Worm (Caenorhabditis elegans) whole organism, L1 larva: ENCODE data around the gene ani-2.

ENCODE experiments used
- C04F5.9 ChIP-seq: sonication (generic microtip); optimal IDR thresholded peaks from 2 replicates; lab custom pipeline; 2016; ENCODE audit warnings: missing genetic modification characterization, missing compliant biosample characterization
- C34B4.2 ChIP-seq: sonication (generic microtip); optimal IDR thresholded peaks from 2 replicates; lab custom pipeline; 2017; ENCODE audit warnings: mild to moderate bottlenecking, missing genetic modification characterization, missing compliant biosample characterization
- F16B12.6 ChIP-seq: fragments of 150-350 bp; optimal IDR thresholded peaks from 2 replicates; lab custom pipeline; 2014; ENCODE audit warnings: missing biosample characterization, missing genetic modification characterization
- Y116A8C.19 ChIP-seq: sonication (generic microtip); optimal IDR thresholded peaks from 2 replicates; lab custom pipeline; 2016; ENCODE audit warnings: missing compliant biosample characterization, missing genetic modification characterization, borderline replicate concordance
- aha-1 ChIP-seq: fragments of 150-350 bp; optimal IDR thresholded peaks from 2 replicates; lab custom pipeline; 2014; ENCODE audit warnings: missing biosample characterization, missing genetic modification characterization
- alr-1 ChIP-seq: fragments of 200-800 bp; sonication (Bioruptor generic); optimal IDR thresholded peaks from 2 replicates; lab custom pipeline; 2018; ENCODE audit warnings: borderline replicate concordance, mild to moderate bottlenecking, missing genetic modification characterization, missing compliant biosample characterization
- aly-2 ChIP-seq: fragments of 150-350 bp; optimal IDR thresholded peaks from 2 replicates; lab custom pipeline; 2014; ENCODE audit warnings: missing biosample characterization, missing genetic modification characterization
- ama-1 ChIP-seq: fragments of 150-350 bp; optimal IDR thresholded peaks from 2 replicates; lab custom pipeline; 2014
- ceh-63 ChIP-seq: fragments of 200-800 bp; sonication (Bioruptor generic); optimal IDR thresholded peaks from 2 replicates; lab custom pipeline; 2018; ENCODE audit warnings: mild to moderate bottlenecking, missing genetic modification characterization, missing compliant biosample characterization
- ceh-82 ChIP-seq, 3 experiments: fragments of 150-350 bp in 1 of 3; sonication (generic microtip) in 2 of 3; optimal IDR thresholded peaks; 2 replicates each; lab custom pipeline; 2014 to 2017; ENCODE audit warnings: missing biosample characterization in 3 of 3, missing genetic modification characterization in 3 of 3
- ces-1 ChIP-seq: fragments of 150-350 bp; optimal IDR thresholded peaks from 2 replicates; lab custom pipeline; 2014; ENCODE audit warnings: missing biosample characterization, missing genetic modification reagents, missing genetic modification characterization
- dsc-1 ChIP-seq: sonication (generic microtip); optimal IDR thresholded peaks from 2 replicates; lab custom pipeline; 2016; ENCODE audit warnings: mild to moderate bottlenecking, missing genetic modification characterization, missing compliant biosample characterization
- efl-1 ChIP-seq, 4 experiments: fragments of 150-350 bp; optimal IDR thresholded peaks in 3 of 4; peaks in 1 of 4; 1 replicate in 1 of 4; 2 replicates in 3 of 4; lab custom pipeline; 2014; ENCODE audit warnings: missing biosample characterization in 2 of 4, missing genetic modification characterization in 2 of 4, missing genetic modification reagents in 2 of 4
- ets-5 ChIP-seq: fragments of 200-800 bp; sonication (Bioruptor generic); IDR thresholded peaks from 2 replicates; pipeline ENCODE4 v1.3.6; 2022; ENCODE audit warnings: missing genetic modification characterization, missing compliant biosample characterization
- fkh-10 ChIP-seq: sonication (generic microtip); optimal IDR thresholded peaks from 2 replicates; lab custom pipeline; 2017; ENCODE audit warnings: missing biosample characterization, missing genetic modification reagents, missing genetic modification characterization
- fkh-4 ChIP-seq: sonication (generic microtip); optimal IDR thresholded peaks from 2 replicates; lab custom pipeline; 2016; ENCODE audit warnings: missing compliant biosample characterization, missing genetic modification characterization, borderline replicate concordance
- fkh-8 ChIP-seq: sonication (generic microtip); optimal IDR thresholded peaks from 2 replicates; lab custom pipeline; 2016; ENCODE audit warnings: mild to moderate bottlenecking, missing genetic modification characterization, missing compliant biosample characterization
- grh-1 ChIP-seq: fragments of 200-800 bp; sonication (Bioruptor generic); IDR thresholded peaks from 2 replicates; pipeline ENCODE4 v1.3.6; 2022; ENCODE audit warnings: missing genetic modification reagents, missing genetic modification characterization, missing compliant biosample characterization
- hlh-17 ChIP-seq: fragments of 200-800 bp; sonication (Bioruptor generic); optimal IDR thresholded peaks from 2 replicates; lab custom pipeline; 2018; ENCODE audit warnings: missing genetic modification characterization, mild to moderate bottlenecking, missing compliant biosample characterization, moderate library complexity, borderline replicate concordance
- hpl-2 ChIP-seq: fragments of 150-350 bp; optimal IDR thresholded peaks from 2 replicates; lab custom pipeline; 2014; ENCODE audit warnings: missing biosample characterization, missing genetic modification reagents, missing genetic modification characterization
- irx-1 ChIP-seq: sonication (generic microtip); optimal IDR thresholded peaks from 2 replicates; lab custom pipeline; 2016; ENCODE audit warnings: missing genetic modification characterization, missing compliant biosample characterization
- isw-1 ChIP-seq: fragments of 200-800 bp; sonication (Bioruptor generic); IDR thresholded peaks from 2 replicates; pipeline ENCODE4 v1.3.6; 2022; ENCODE audit warnings: missing genetic modification characterization, missing compliant biosample characterization
- lin-14 ChIP-seq: fragments of 200-800 bp; sonication (Bioruptor generic); optimal IDR thresholded peaks from 2 replicates; lab custom pipeline; 2018; ENCODE audit warnings: mild to moderate bottlenecking, missing genetic modification characterization, moderate library complexity, missing compliant biosample characterization
- lin-15B ChIP-seq: fragments of 150-350 bp; sonication (generic microtip); optimal IDR thresholded peaks from 3 replicates; lab custom pipeline; 2014; ENCODE audit warnings: missing biosample characterization, missing genetic modification characterization
- lin-35 ChIP-seq, 2 experiments: fragments of 150-350 bp; optimal IDR thresholded peaks; 2 replicates each; lab custom pipeline; 2014; ENCODE audit warnings: missing biosample characterization in 2 of 2, missing genetic modification characterization in 2 of 2, missing genetic modification reagents in 2 of 2
- lsy-2 ChIP-seq, 2 experiments: fragments of 150-350 bp; optimal IDR thresholded peaks; 2 replicates each; lab custom pipeline; 2014; ENCODE audit warnings: missing biosample characterization in 2 of 2, missing genetic modification characterization in 2 of 2
- mab-9 ChIP-seq: fragments of 200-800 bp; sonication (Bioruptor generic); IDR thresholded peaks from 2 replicates; pipeline ENCODE4 v1.3.6; 2022; ENCODE audit warnings: missing genetic modification reagents, missing genetic modification characterization, missing compliant biosample characterization
- nhr-11 ChIP-seq: fragments of 150-350 bp; optimal IDR thresholded peaks from 2 replicates; lab custom pipeline; 2014; ENCODE audit warnings: missing biosample characterization, missing genetic modification characterization
- nhr-12 ChIP-seq: sonication (generic microtip); optimal IDR thresholded peaks from 2 replicates; lab custom pipeline; 2017; ENCODE audit warnings: missing biosample characterization, missing genetic modification characterization
- nhr-19 ChIP-seq: fragments of 200-800 bp; sonication (Bioruptor generic); conservative IDR thresholded peaks from 2 replicates; pipeline ENCODE4 v1.3.6; 2022; ENCODE audit warnings: missing genetic modification characterization, missing compliant biosample characterization
- nhr-20 ChIP-seq: sonication (generic microtip); optimal IDR thresholded peaks from 2 replicates; lab custom pipeline; 2016; ENCODE audit warnings: mild to moderate bottlenecking, missing genetic modification characterization, missing compliant biosample characterization
- nhr-237 ChIP-seq: fragments of 150-350 bp; optimal IDR thresholded peaks from 2 replicates; lab custom pipeline; 2014; ENCODE audit warnings: missing biosample characterization, missing genetic modification characterization
- nhr-28 ChIP-seq: fragments of 150-350 bp; optimal IDR thresholded peaks from 2 replicates; lab custom pipeline; 2014; ENCODE audit warnings: missing biosample characterization, missing genetic modification characterization
- nhr-47 ChIP-seq: sonication (generic microtip); optimal IDR thresholded peaks from 2 replicates; lab custom pipeline; 2016; ENCODE audit warnings: mild to moderate bottlenecking, missing genetic modification characterization, moderate library complexity, missing compliant biosample characterization
- nhr-71 ChIP-seq: sonication (generic microtip); optimal IDR thresholded peaks from 2 replicates; lab custom pipeline; 2016; ENCODE audit warnings: mild to moderate bottlenecking, missing genetic modification characterization, moderate library complexity, missing compliant biosample characterization
- nhr-77 ChIP-seq: fragments of 150-350 bp; optimal IDR thresholded peaks from 2 replicates; lab custom pipeline; 2014; ENCODE audit warnings: missing biosample characterization, missing genetic modification characterization
- nhr-84 ChIP-seq: sonication (generic microtip); optimal IDR thresholded peaks from 2 replicates; lab custom pipeline; 2017; ENCODE audit warnings: missing biosample characterization, missing genetic modification characterization
- pax-3 ChIP-seq: fragments of 200-800 bp; sonication (Bioruptor generic); optimal IDR thresholded peaks from 2 replicates; lab custom pipeline; 2018; ENCODE audit warnings: mild to moderate bottlenecking, missing genetic modification characterization, moderate library complexity, missing compliant biosample characterization
- pqm-1 ChIP-seq: sonication (generic microtip); optimal IDR thresholded peaks from 3 replicates; lab custom pipeline; 2017; ENCODE audit warnings: missing biosample characterization, missing genetic modification characterization
- snu-23 ChIP-seq: sonication (generic microtip); optimal IDR thresholded peaks from 2 replicates; lab custom pipeline; 2016; ENCODE audit warnings: missing genetic modification characterization, missing compliant biosample characterization
- sox-4 ChIP-seq: sonication (generic microtip); optimal IDR thresholded peaks from 2 replicates; lab custom pipeline; 2016; ENCODE audit warnings: missing genetic modification characterization, missing compliant biosample characterization
- sup-37 ChIP-seq: fragments of 200-800 bp; sonication (Bioruptor generic); optimal IDR thresholded peaks from 2 replicates; lab custom pipeline; 2018; ENCODE audit warnings: mild to moderate bottlenecking, missing genetic modification characterization, missing compliant biosample characterization
- swsn-7 ChIP-seq: sonication (generic microtip); optimal IDR thresholded peaks from 2 replicates; lab custom pipeline; 2016; ENCODE audit warnings: missing genetic modification characterization, missing compliant biosample characterization
- tbx-2 ChIP-seq: sonication (generic microtip); optimal IDR thresholded peaks from 2 replicates; lab custom pipeline; 2016; ENCODE audit warnings: missing genetic modification characterization, missing compliant biosample characterization
- unc-130 ChIP-seq: fragments of 150-350 bp; optimal IDR thresholded peaks from 2 replicates; lab custom pipeline; 2017; ENCODE audit warnings: missing biosample characterization, missing genetic modification characterization, inconsistent platforms
- unc-30 ChIP-seq: sonication (generic microtip); optimal IDR thresholded peaks from 2 replicates; lab custom pipeline; 2017; ENCODE audit warnings: missing biosample characterization, missing genetic modification characterization
- unc-62 ChIP-seq: fragments of 150-350 bp; optimal IDR thresholded peaks from 2 replicates; lab custom pipeline; 2014; ENCODE audit warnings: missing biosample characterization, missing genetic modification reagents, missing genetic modification characterization
- unc-86 ChIP-seq: sonication (generic microtip); optimal IDR thresholded peaks from 2 replicates; lab custom pipeline; 2016; ENCODE audit warnings: missing genetic modification characterization, missing compliant biosample characterization
- unc-98 ChIP-seq: fragments of 200-800 bp; sonication (Bioruptor generic); IDR thresholded peaks from 2 replicates; pipeline ENCODE4 v1.3.6; 2022; ENCODE audit warnings: missing genetic modification characterization, missing compliant biosample characterization
- zag-1 ChIP-seq: fragments of 150-350 bp; optimal IDR thresholded peaks from 2 replicates; lab custom pipeline; 2014; ENCODE audit warnings: missing biosample characterization, missing genetic modification characterization
- ztf-11 ChIP-seq, 2 experiments: sonication (generic microtip); optimal IDR thresholded peaks; 2 replicates each; lab custom pipeline; 2016 to 2017; ENCODE audit warnings: missing genetic modification characterization in 2 of 2, missing biosample characterization in 1 of 2, missing compliant biosample characterization in 1 of 2

The ani-2 gene

ce11 chrII:6342455-6342854, 22.7 kb downstream of the ani-2 start:
- TF ChIP-seq nhr-11 (tag; lab: Kevin White, UChicago) (no peak), C04F5.9 (tag; lab: Kevin White, UChicago) (no peak), irx-1 (no peak), mab-9 (GFP tag; lab: Robert Waterston, UW) (no peak), zag-1 (tag; lab: Kevin White, UChicago) (no peak), unc-30 (tag; lab: Kevin White, UChicago) (no peak), ces-1 (GFP tag; lab: Kevin White, UChicago) (no peak), C34B4.2 (no peak), sup-37 (GFP tag; lab: Kevin White, UChicago) (no peak), unc-130 (tag; lab: Kevin White, UChicago) (no peak), efl-1 (optimal IDR thresholded peaks at IDR 0.05; lab: Kevin White, UChicago) (no peak), efl-1 (GFP tag; optimal IDR thresholded peaks at IDR 0.05 in 1 of 2; lab: Kevin White, UChicago) (no peak), nhr-28 (tag; lab: Kevin White, UChicago) (no peak), nhr-77 (tag; lab: Kevin White, UChicago) (peak; percentile 5), ceh-63 (GFP tag; lab: Kevin White, UChicago) (no peak), nhr-71 (tag; lab: Kevin White, UChicago) (peak; percentile 64), aha-1 (tag; lab: Kevin White, UChicago) (no peak), fkh-10 (GFP tag; lab: Kevin White, UChicago) (no peak), grh-1 (GFP tag; lab: Robert Waterston, UW) (no peak), unc-86 (tag; lab: Kevin White, UChicago) (no peak), lin-14 (peak; percentile 24), aly-2 (tag; lab: Kevin White, UChicago) (no peak), hlh-17 (GFP tag; lab: Kevin White, UChicago) (no peak), pqm-1 (no peak), hpl-2 (GFP tag; lab: Kevin White, UChicago) (no peak), nhr-19 (no peak), ztf-11 (tag; optimal IDR thresholded peaks at IDR 0.05; lab: Kevin White, UChicago) (no peak), nhr-20 (tag; lab: Kevin White, UChicago) (peak; percentile 9), unc-98 (no peak), ceh-82 (tag; optimal IDR thresholded peaks at IDR 0.05; lab: Kevin White, UChicago) (no peak), lin-35 (GFP tag; optimal IDR thresholded peaks at IDR 0.05; lab: Kevin White, UChicago) (no peak), fkh-8 (peak; percentile 96), fkh-4 (tag; lab: Kevin White, UChicago) (no peak), dsc-1 (tag; lab: Kevin White, UChicago) (peak; percentile 74), tbx-2 (tag; lab: Kevin White, UChicago) (no peak), sox-4 (no peak), nhr-84 (tag; lab: Kevin White, UChicago) (no peak), ama-1 (no peak), nhr-12 (tag; lab: Kevin White, UChicago) (no peak), nhr-47 (tag; lab: Kevin White, UChicago) (peak; percentile 36), snu-23 (GFP tag; lab: Kevin White, UChicago) (peak; percentile 4), nhr-237 (no peak), pax-3 (no peak), Y116A8C.19 (tag; lab: Kevin White, UChicago) (no peak), isw-1 (GFP tag; lab: Robert Waterston, UW) (no peak), lsy-2 (tag; optimal IDR thresholded peaks at IDR 0.05; lab: Kevin White, UChicago) (no peak), F16B12.6 (tag; lab: Kevin White, UChicago) (no peak), lin-15B (no peak), alr-1 (tag; lab: Kevin White, UChicago) (no peak), swsn-7 (tag; lab: Kevin White, UChicago) (no peak), unc-62 (GFP tag; lab: Kevin White, UChicago) (no peak), ets-5 (GFP tag; lab: Robert Waterston, UW) (no peak)
